Worm (Caenorhabditis elegans) whole organism, L4 larva: ENCODE measurements around the gene D2024.18.

Experiments
- F37D6.2 ChIP-seq: sonication (generic microtip); optimal IDR thresholded peaks from 2 replicates; lab custom pipeline; 2016; ENCODE audit warnings: mild to moderate bottlenecking, missing genetic modification characterization, missing compliant biosample characterization
- F44E2.7 ChIP-seq: fragments of 200-800 bp; sonication (Bioruptor generic); IDR thresholded peaks from 2 replicates; pipeline ENCODE4 v2.1.2; 2022; ENCODE audit warnings: missing genetic modification characterization, missing compliant biosample characterization
- R02D3.7 ChIP-seq: fragments of 150-350 bp; sonication (generic microtip); optimal IDR thresholded peaks from 3 replicates; lab custom pipeline; 2014; ENCODE audit warnings: missing biosample characterization, missing genetic modification characterization
- T20F7.1 ChIP-seq: fragments of 200-800 bp; sonication (Bioruptor generic); optimal IDR thresholded peaks from 2 replicates; lab custom pipeline; 2018; ENCODE audit warnings: mild to moderate bottlenecking, missing genetic modification characterization, missing compliant biosample characterization
- ZK337.2 ChIP-seq: fragments of 200-800 bp; sonication (Bioruptor generic); IDR thresholded peaks from 2 replicates; pipeline ENCODE4 v1.3.6; 2022; ENCODE audit warnings: missing genetic modification reagents, missing genetic modification characterization, missing compliant biosample characterization
- aha-1 ChIP-seq: fragments of 150-350 bp; peaks from one replicate; lab custom pipeline; 2014; ENCODE audit warnings: missing biosample characterization, missing genetic modification characterization
- ama-1 ChIP-seq: fragments of 150-350 bp; optimal IDR thresholded peaks from 2 replicates; lab custom pipeline; 2014; ENCODE audit warnings: inconsistent platforms, mixed read lengths
- arid-1 ChIP-seq: fragments of 200-800 bp; sonication (Bioruptor generic); conservative IDR thresholded peaks from 2 replicates; pipeline ENCODE4 v1.3.6; 2022; ENCODE audit warnings: missing genetic modification reagents, missing genetic modification characterization, missing compliant biosample characterization
- ceh-32 ChIP-seq: sonication (generic microtip); optimal IDR thresholded peaks from 2 replicates; lab custom pipeline; 2016; ENCODE audit warnings: mild to moderate bottlenecking, missing genetic modification characterization, missing compliant biosample characterization; ENCODE audit not compliant: poor library complexity
- ceh-44 ChIP-seq: fragments of 200-800 bp; sonication (Bioruptor generic); IDR thresholded peaks from 2 replicates; pipeline ENCODE4 v1.3.6; 2022; ENCODE audit warnings: missing genetic modification reagents, missing genetic modification characterization, missing compliant biosample characterization
- ceh-62 ChIP-seq: sonication (generic microtip); optimal IDR thresholded peaks from 2 replicates; lab custom pipeline; 2017; ENCODE audit warnings: missing biosample characterization, missing genetic modification characterization
- ceh-82 ChIP-seq: sonication (generic microtip); optimal IDR thresholded peaks from 2 replicates; lab custom pipeline; 2017; ENCODE audit warnings: missing biosample characterization, missing genetic modification characterization
- ces-1 ChIP-seq: fragments of 150-350 bp; sonication (generic microtip); optimal IDR thresholded peaks from 4 replicates; lab custom pipeline; 2014; ENCODE audit warnings: missing biosample characterization, missing genetic modification reagents, missing genetic modification characterization
- cey-2 ChIP-seq: sonication (generic microtip); optimal IDR thresholded peaks from 3 replicates; lab custom pipeline; 2017; ENCODE audit warnings: missing genetic modification characterization, mild to moderate bottlenecking, missing compliant biosample characterization, antibody characterized with exemption, borderline replicate concordance; ENCODE audit not compliant: insufficient read depth
- daf-12 ChIP-seq: fragments of 150-350 bp; optimal IDR thresholded peaks from 2 replicates; lab custom pipeline; 2014; ENCODE audit warnings: missing biosample characterization, missing genetic modification reagents, missing genetic modification characterization
- daf-16 ChIP-seq, 3 experiments: sonication (generic microtip); optimal IDR thresholded peaks; 2 replicates each; lab custom pipeline; 2016 to 2017; ENCODE audit warnings: missing genetic modification characterization in 3 of 3, missing genetic modification reagents in 3 of 3, mild to moderate bottlenecking in 2 of 3, missing compliant biosample characterization in 2 of 3, missing biosample characterization in 1 of 3, moderate library complexity in 1 of 3
- daf-8 ChIP-seq: fragments of 200-800 bp; sonication (Bioruptor generic); IDR thresholded peaks from 2 replicates; pipeline ENCODE4 v1.3.6; 2022; ENCODE audit warnings: missing genetic modification characterization, missing compliant biosample characterization
- dmd-6 ChIP-seq: fragments of 200-800 bp; sonication (Bioruptor generic); IDR thresholded peaks from 2 replicates; pipeline ENCODE4 v1.3.6; 2022; ENCODE audit warnings: missing genetic modification reagents, missing genetic modification characterization, missing compliant biosample characterization
- duxl-1 ChIP-seq: sonication (generic microtip); optimal IDR thresholded peaks from 2 replicates; lab custom pipeline; 2016; ENCODE audit warnings: mild to moderate bottlenecking, missing genetic modification characterization, moderate library complexity, missing compliant biosample characterization; ENCODE audit not compliant: poor library complexity
- egl-27 ChIP-seq: sonication (generic microtip); optimal IDR thresholded peaks from 3 replicates; lab custom pipeline; 2017; ENCODE audit warnings: missing biosample characterization, missing genetic modification reagents, missing genetic modification characterization
- hlh-11 ChIP-seq: fragments of 200-800 bp; sonication (Bioruptor generic); optimal IDR thresholded peaks from 2 replicates; lab custom pipeline; 2018; ENCODE audit warnings: mild to moderate bottlenecking, missing genetic modification characterization, missing compliant biosample characterization
- jun-1 ChIP-seq: fragments of 150-350 bp; optimal IDR thresholded peaks from 2 replicates; lab custom pipeline; 2014; ENCODE audit warnings: missing biosample characterization, missing genetic modification reagents, missing genetic modification characterization
- lin-1 ChIP-seq: fragments of 200-800 bp; sonication (Bioruptor generic); IDR thresholded peaks from 2 replicates; pipeline ENCODE4 v1.3.6; 2022; ENCODE audit warnings: missing genetic modification reagents, missing genetic modification characterization, missing compliant biosample characterization
- lin-39 ChIP-seq: fragments of 150-350 bp; optimal IDR thresholded peaks from 2 replicates; lab custom pipeline; 2014; ENCODE audit warnings: missing biosample characterization, missing genetic modification reagents, missing genetic modification characterization
- lsy-2 ChIP-seq, 2 experiments: fragments of 150-350 bp in 1 of 2; sonication (generic microtip) in 1 of 2; optimal IDR thresholded peaks; 2 replicates each; lab custom pipeline; 2014 to 2017; ENCODE audit warnings: missing biosample characterization in 2 of 2, missing genetic modification characterization in 2 of 2
- mdl-1 ChIP-seq, 2 experiments: fragments of 150-350 bp in 1 of 2; sonication (generic microtip) in 1 of 2; optimal IDR thresholded peaks; 2 replicates each; lab custom pipeline; 2014 to 2017; ENCODE audit warnings: missing biosample characterization in 2 of 2, missing genetic modification characterization in 2 of 2
- mep-1 ChIP-seq: fragments of 150-350 bp; sonication (generic microtip); optimal IDR thresholded peaks from 3 replicates; lab custom pipeline; 2014; ENCODE audit warnings: missing biosample characterization, missing genetic modification characterization
- mxl-2 ChIP-seq: fragments of 200-800 bp; sonication (Bioruptor generic); conservative IDR thresholded peaks from 2 replicates; pipeline ENCODE4 v1.3.6; 2022; ENCODE audit warnings: missing genetic modification reagents, missing genetic modification characterization, missing compliant biosample characterization
- nhr-102 ChIP-seq: sonication (generic microtip); optimal IDR thresholded peaks from 2 replicates; lab custom pipeline; 2016; ENCODE audit warnings: mild to moderate bottlenecking, missing genetic modification characterization, moderate library complexity, missing compliant biosample characterization
- nhr-25 ChIP-seq: sonication (generic microtip); optimal IDR thresholded peaks from 2 replicates; lab custom pipeline; 2017; ENCODE audit warnings: missing genetic modification characterization, mild to moderate bottlenecking, missing compliant biosample characterization, antibody characterized with exemption, moderate library complexity, borderline replicate concordance; ENCODE audit not compliant: insufficient read depth
- nhr-28 ChIP-seq: fragments of 150-350 bp; optimal IDR thresholded peaks from 2 replicates; lab custom pipeline; 2014; ENCODE audit warnings: missing biosample characterization, missing genetic modification characterization
- php-3 ChIP-seq: fragments of 200-800 bp; sonication (Bioruptor generic); IDR thresholded peaks from 2 replicates; pipeline ENCODE4 v1.3.6; 2022; ENCODE audit warnings: missing genetic modification reagents, missing genetic modification characterization, missing compliant biosample characterization
- pqm-1 ChIP-seq: sonication (generic microtip); optimal IDR thresholded peaks from 2 replicates; lab custom pipeline; 2017; ENCODE audit warnings: missing biosample characterization, missing genetic modification characterization
- saeg-2 ChIP-seq: fragments of 200-800 bp; sonication (Bioruptor generic); IDR thresholded peaks from 2 replicates; pipeline ENCODE4 v1.3.6; 2022; ENCODE audit warnings: missing genetic modification reagents, missing genetic modification characterization, missing compliant biosample characterization
- skn-1 ChIP-seq: fragments of 150-350 bp; optimal IDR thresholded peaks from 2 replicates; lab custom pipeline; 2014; ENCODE audit warnings: missing biosample characterization, missing genetic modification characterization
- spr-1 ChIP-seq: sonication (generic microtip); optimal IDR thresholded peaks from 2 replicates; lab custom pipeline; 2016; ENCODE audit warnings: mild to moderate bottlenecking, missing genetic modification characterization, missing compliant biosample characterization
- spr-3 ChIP-seq: fragments of 200-800 bp; sonication (Bioruptor generic); optimal IDR thresholded peaks from 2 replicates; lab custom pipeline; 2018; ENCODE audit warnings: mild to moderate bottlenecking, missing genetic modification characterization, missing compliant biosample characterization
- tra-1 ChIP-seq: fragments of 200-800 bp; sonication (Bioruptor generic); IDR thresholded peaks from 2 replicates; pipeline ENCODE4 v1.3.6; 2022; ENCODE audit warnings: missing genetic modification reagents, missing genetic modification characterization, missing compliant biosample characterization
- unc-130 ChIP-seq: sonication (generic microtip); optimal IDR thresholded peaks from 2 replicates; lab custom pipeline; 2016; ENCODE audit warnings: missing genetic modification reagents, missing genetic modification characterization, missing compliant biosample characterization
- unc-62 ChIP-seq, 3 experiments: fragments of 150-350 bp in 1 of 3; sonication (generic microtip); optimal IDR thresholded peaks in 2 of 3; peaks in 1 of 3; 1 replicate in 1 of 3; 2 replicates in 2 of 3; lab custom pipeline; 2014 to 2017; ENCODE audit warnings: missing biosample characterization in 3 of 3, missing genetic modification characterization in 3 of 3, missing genetic modification reagents in 3 of 3, missing genotype in 1 of 3
- vab-7 ChIP-seq: fragments of 200-800 bp; sonication (Bioruptor generic); IDR thresholded peaks from 2 replicates; pipeline ENCODE4 v1.3.6; 2022; ENCODE audit warnings: missing genetic modification reagents, missing genetic modification characterization, missing compliant biosample characterization
- zip-2 ChIP-seq: fragments of 150-350 bp; optimal IDR thresholded peaks from 2 replicates; lab custom pipeline; 2014; ENCODE audit warnings: missing biosample characterization, missing genetic modification characterization

Gene D2024.18

DNA sequence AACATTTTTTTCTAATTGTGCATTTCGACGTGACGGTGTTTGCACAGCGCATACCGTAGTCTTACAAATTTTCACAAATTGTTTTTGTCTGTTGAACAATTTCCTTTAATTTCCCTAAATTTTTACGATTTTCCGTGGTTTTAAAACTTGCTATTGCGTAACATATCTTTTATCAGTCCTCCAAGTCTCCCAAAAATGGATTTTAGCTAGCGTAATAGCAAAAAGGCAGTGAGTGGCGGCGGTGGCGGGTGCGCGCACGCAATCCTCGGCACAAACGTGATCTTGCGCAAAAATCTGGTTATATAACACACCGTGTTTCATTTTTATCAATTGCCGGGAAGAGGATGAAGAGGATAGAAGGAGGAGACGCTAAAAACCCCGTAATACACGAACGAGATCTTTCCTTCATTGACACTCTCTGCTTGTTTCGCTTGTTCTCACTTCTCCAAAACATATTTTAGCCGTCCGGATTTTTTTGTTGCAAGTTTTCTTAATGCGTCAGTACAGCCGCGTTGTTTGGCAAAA is 13.9 kb upstream of the D2024.18 start (continued):
- TF ChIP-seq lsy-2 (tag; optimal IDR thresholded peaks at IDR 0.05; lab: Kevin White, UChicago) (peak in 1 of 2 experiments; percentile 26), arid-1 (GFP tag; lab: Robert Waterston, UW) (no peak), F44E2.7 (GFP tag; lab: Robert Waterston, UW) (no peak), ceh-62 (no peak), php-3 (GFP tag; lab: Robert Waterston, UW) (0 out of 2 replicates have a peak, but pooled peaks have one; percentile 7), skn-1 (no peak), daf-12 (tag; lab: Kevin White, UChicago) (no peak), ZK337.2 (GFP tag; lab: Robert Waterston, UW) (no peak), daf-8 (GFP tag; lab: Robert Waterston, UW) (no peak), T20F7.1 (GFP tag; lab: Kevin White, UChicago) (no peak), R02D3.7 (tag; lab: Kevin White, UChicago) (no peak), mep-1 (no peak)
- TF ChIP-seq, all 104 proteins: peak for 6

DNA sequence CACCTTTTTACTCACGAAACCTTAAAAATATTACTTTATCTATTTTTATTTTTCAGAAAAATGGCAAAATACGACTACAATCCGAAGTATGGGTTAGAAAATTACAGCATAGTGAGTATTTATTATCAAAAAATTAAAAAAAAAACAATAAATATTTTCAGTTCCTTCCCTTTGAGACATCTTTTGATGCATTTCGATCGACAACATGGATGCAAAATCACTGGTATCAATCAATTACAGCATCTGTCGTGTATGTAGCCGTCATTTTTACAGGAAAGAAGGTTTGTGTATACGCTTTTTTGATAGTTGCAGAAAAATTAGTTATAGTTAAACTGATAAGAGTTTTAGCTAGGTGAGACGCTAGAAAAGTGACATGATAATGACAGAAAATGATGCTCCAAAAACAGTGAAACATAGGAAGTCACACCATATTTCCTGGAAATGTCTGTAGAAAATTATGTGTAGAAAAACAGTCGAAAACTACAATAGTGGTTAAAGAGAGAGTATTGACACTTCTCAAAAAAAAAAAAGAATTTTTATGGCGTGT is 12.5 kb upstream of the D2024.18 start, which contains the start of gene elo-3:
Gene elo-3, plus strand, starts transcription at position 51 of the 547 bp plus-strand sequence.
- TF ChIP-seq lin-39 (tag; lab: Kevin White, UChicago) (no peak), ama-1 (lab: Kevin White, UChicago) (no peak), spr-1 (tag; lab: Kevin White, UChicago) (no peak), zip-2 (tag; lab: Kevin White, UChicago) (no peak), ces-1 (GFP tag; lab: Kevin White, UChicago) (no peak), ceh-32 (tag; lab: Kevin White, UChicago) (no peak), unc-62 (GFP tag; optimal IDR thresholded peaks at IDR 0.05 in 1 of 2; lab: Kevin White, UChicago) (peak in 1 of 2 experiments; percentile 68), unc-62 (tag; optimal IDR thresholded peaks at IDR 0.05; lab: Kevin White, UChicago) (no peak), nhr-25 (tag; lab: Kevin White, UChicago) (no peak), lin-1 (GFP tag; lab: Robert Waterston, UW) (peak; percentile 65; the same call in 1 of the 2 replicates), ceh-62 (no peak), arid-1 (GFP tag; lab: Robert Waterston, UW) (no peak), php-3 (GFP tag; lab: Robert Waterston, UW) (peak; percentile 47; the same call in 1 of the 2 replicates), duxl-1 (no peak), nhr-28 (tag; lab: Kevin White, UChicago) (peak; percentile 67), jun-1 (no peak), pqm-1 (tag; lab: Kevin White, UChicago) (peak; percentile 75), egl-27 (tag; lab: Kevin White, UChicago) (no peak), spr-3 (GFP tag; lab: Kevin White, UChicago) (no peak), cey-2 (tag; lab: Kevin White, UChicago) (no peak), mxl-2 (GFP tag; lab: Robert Waterston, UW) (no peak), dmd-6 (GFP tag; lab: Robert Waterston, UW) (peak; percentile 92), mdl-1 (tag; optimal IDR thresholded peaks at IDR 0.05; lab: Kevin White, UChicago) (no peak), R02D3.7 (tag; lab: Kevin White, UChicago) (no peak), daf-8 (GFP tag; lab: Robert Waterston, UW) (no peak), ceh-82 (tag; lab: Kevin White, UChicago) (no peak), vab-7 (GFP tag; lab: Robert Waterston, UW) (no peak), ceh-44 (GFP tag; lab: Robert Waterston, UW) (no peak), daf-16 (GFP tag; optimal IDR thresholded peaks at IDR 0.05; lab: Kevin White, UChicago) (no peak), daf-16 (tag; optimal IDR thresholded peaks at IDR 0.05; lab: Kevin White, UChicago) (peak; percentile 51), nhr-102 (tag; lab: Kevin White, UChicago) (peak; percentile 41), F37D6.2 (tag; lab: Kevin White, UChicago) (no peak), unc-130 (GFP tag; lab: Kevin White, UChicago) (no peak), aha-1 (tag; lab: Kevin White, UChicago) (peak; percentile 26), hlh-11 (tag; lab: Kevin White, UChicago) (peak; percentile 15), saeg-2 (no peak), tra-1 (GFP tag; lab: Robert Waterston, UW) (peak; percentile 77; the same call in 1 of the 2 replicates)
